Fruit fly (Drosophila melanogaster): Measurements from ENCODE around the gene CCKLR-17D3.

Gene CCKLR-17D3

DNA sequence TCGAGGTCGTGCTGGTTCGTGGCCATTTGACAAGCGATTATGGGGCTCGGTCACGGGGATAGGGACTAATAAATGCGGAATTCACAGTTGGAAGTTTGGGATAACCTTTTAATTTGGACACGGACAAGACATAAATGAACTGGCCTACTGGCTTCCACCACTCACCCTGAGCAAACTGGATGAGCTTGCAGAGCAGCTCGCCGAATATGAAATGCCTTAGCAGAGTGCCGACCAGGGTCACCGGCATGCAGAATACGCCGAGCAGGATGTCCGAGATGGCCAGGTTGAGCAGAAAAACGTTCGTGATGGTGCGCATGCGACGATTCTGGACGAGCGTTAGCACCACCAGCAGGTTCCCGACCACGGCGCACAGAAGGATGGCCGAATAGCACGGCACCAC, 48.3 kb downstream of the CCKLR-17D3 start, which contains the start of gene CG42302:
CG42302 (minus strand) TSS at position 101 of the 400 bp plus-strand sequence.
- no peak for TF ChIP-seq Sin3A (optimal IDR thresholded peaks at IDR 0.05)
- no peak for TF ChIP-seq h (optimal IDR thresholded peaks at IDR 0.05)
- TF ChIP-seq insv (optimal IDR thresholded peaks at IDR 0.05) = no peak
- TF ChIP-seq psq (optimal IDR thresholded peaks at IDR 0.05) = no peak
- no peak for TF ChIP-seq Myc (optimal IDR thresholded peaks at IDR 0.05)
- no peak for TF ChIP-seq ttk (optimal IDR thresholded peaks at IDR 0.05)
